Fruit fly (Drosophila melanogaster) whole organism: ENCODE measurements around the gene Tsp3A.

Source experiments
- CG8478 ChIP-seq: fragments of >200 bp; optimal IDR thresholded peaks from 2 replicates; lab custom pipeline; 2018; ENCODE audit warnings: inconsistent platforms
- Dll ChIP-seq: fragments of >200 bp; optimal IDR thresholded peaks from 2 replicates; lab custom pipeline; 2017
- EcR ChIP-seq, 2 experiments: fragments of >200 bp; optimal IDR thresholded peaks; 2 replicates each; lab custom pipeline; 2017; ENCODE audit warnings: missing biosample characterization in 2 of 2, missing genetic modification characterization in 2 of 2, missing genetic modification reagents in 2 of 2
- pan ChIP-seq: fragments of >200 bp; optimal IDR thresholded peaks from 2 replicates; lab custom pipeline; 2017
- psq ChIP-seq: fragments of >200 bp; optimal IDR thresholded peaks from 2 replicates; lab custom pipeline; 2017
- usp ChIP-seq: fragments of >200 bp; optimal IDR thresholded peaks from 2 replicates; lab custom pipeline; 2017; ENCODE audit warnings: missing biosample characterization, missing genetic modification characterization, mixed read lengths

The Tsp3A gene

DNA sequence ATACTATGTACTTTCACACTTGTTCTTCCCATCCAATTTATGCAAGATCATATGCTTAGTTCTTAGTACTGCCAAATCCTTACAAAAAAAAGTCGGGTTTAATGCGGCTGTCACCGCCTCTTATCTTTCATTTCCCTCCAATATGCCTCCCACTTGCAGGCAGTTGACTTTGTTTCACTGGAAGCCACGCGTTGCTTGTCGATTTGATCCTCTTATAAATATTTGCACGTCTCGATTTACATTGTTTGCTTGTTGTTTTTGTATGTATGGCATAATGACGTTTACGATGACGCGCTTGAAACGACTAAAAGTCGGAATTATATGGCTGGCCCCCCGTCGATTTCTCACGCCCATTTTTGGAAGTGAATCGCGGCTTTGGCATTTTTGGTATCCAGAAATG is 29.4 kb upstream of the Tsp3A start:
- TF ChIP-seq Dll (lab: Kevin White, UChicago) (no peak), CG8478 (no peak), EcR (GFP tag; optimal IDR thresholded peaks at IDR 0.05; lab: Kevin White, UChicago) (no peak), pan (lab: Kevin White, UChicago) (no peak), usp (GFP tag; lab: Kevin White, UChicago) (no peak), psq (lab: Kevin White, UChicago) (no peak)

DNA sequence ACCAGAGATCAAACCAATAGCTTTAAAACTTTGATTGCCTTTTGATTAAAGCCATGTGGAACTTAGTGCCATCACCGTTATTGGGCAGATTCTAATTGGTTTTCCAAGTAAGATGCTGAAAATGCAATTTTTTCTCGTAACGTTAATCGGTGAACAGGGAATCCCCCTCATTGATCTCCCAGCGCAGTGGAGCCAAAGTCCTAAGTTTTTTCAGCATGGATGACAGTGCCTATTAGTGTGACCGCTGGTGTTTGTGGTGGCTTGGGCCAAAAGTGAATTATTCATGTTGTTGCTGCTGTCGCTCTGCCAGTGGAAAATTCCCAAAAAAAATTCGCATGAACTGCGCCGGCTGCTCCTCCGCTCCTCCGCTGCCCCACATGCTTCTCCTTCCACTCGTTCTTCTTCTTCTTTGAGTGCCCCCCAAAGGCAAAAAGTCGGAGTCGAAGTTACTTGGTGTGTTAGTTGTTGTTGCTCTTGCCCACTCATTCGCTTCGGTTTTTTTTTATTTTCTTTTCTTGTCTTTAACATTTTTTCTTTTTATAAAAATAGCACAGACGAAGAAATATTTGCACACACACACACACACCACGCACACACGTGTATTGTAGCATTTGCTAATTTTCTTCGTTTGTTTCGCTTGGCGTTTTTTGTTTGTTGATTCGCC is 28.5 kb upstream of the Tsp3A start:
- TF ChIP-seq CG8478 (no peak), usp (GFP tag; lab: Kevin White, UChicago) (no peak), EcR (GFP tag; optimal IDR thresholded peaks at IDR 0.05; lab: Kevin White, UChicago) (peak in 1 of 2 experiments; percentile 26)

DNA sequence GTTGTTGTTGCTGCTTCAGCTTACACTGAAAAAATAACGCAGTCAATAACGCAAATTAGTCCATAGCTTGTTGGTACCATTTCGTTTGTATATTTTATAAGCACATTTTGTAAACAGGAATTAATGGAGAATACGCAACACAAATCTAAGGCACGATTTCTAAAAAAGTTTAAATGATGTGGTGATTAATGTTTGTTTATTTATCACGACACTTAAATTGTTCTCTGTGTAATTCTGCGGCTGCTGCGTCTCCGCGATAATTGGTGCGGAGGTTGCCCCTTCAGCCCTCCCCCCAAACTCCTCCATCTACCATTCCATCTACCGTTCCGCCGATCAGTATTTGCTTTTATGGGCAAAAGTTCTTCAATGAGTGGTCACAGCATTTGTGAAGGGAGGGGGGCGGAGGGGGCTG is 27.9 kb upstream of the Tsp3A start:
- no peak for TF ChIP-seq psq (lab: Kevin White, UChicago)
- peak; percentile 37 for TF ChIP-seq Dll (lab: Kevin White, UChicago)
- no peak for TF ChIP-seq pan (lab: Kevin White, UChicago)
- TF ChIP-seq usp (GFP tag; lab: Kevin White, UChicago): no peak

DNA sequence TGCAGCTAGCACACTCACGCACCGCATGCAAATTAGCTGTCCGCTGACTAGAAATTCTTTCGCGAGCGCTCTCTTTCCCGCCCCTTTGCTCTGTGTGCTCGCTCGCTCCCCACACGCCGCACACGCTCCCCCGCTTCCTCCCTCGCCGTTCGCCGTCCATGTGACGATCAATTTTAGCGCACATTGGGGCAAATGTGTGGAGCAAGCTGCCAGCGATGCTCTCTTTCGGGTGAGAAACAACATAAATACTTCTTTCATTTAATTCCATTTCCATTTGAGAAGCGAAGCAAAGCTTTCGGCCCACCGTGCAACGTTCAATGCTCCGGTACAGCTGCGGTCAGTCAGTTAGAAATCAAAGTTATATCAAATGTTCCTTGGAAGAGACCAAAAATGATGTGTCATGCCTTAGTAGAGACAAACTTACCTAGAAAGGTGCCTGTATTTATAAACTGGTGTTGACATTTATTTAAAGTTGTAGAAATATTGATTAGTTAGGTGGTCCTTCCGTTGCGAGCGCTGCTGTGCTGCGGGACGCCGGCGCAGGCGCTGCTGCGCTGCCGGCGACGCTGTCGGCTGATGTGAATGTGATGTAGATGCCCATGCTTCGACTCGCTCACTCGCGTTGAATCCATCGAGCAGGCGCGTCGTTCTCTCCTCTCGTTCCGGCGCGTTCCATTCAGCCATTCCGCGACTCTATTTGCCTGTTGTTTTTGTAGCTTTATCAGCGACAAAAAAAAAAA is 26.7 kb upstream of the Tsp3A start:
- peak; percentile 63 for TF ChIP-seq Dll (lab: Kevin White, UChicago)
- no peak for TF ChIP-seq psq (lab: Kevin White, UChicago)
- TF ChIP-seq EcR (GFP tag; optimal IDR thresholded peaks at IDR 0.05; lab: Kevin White, UChicago): peak; percentile 91 to 98
- no peak for TF ChIP-seq pan (lab: Kevin White, UChicago)

DNA sequence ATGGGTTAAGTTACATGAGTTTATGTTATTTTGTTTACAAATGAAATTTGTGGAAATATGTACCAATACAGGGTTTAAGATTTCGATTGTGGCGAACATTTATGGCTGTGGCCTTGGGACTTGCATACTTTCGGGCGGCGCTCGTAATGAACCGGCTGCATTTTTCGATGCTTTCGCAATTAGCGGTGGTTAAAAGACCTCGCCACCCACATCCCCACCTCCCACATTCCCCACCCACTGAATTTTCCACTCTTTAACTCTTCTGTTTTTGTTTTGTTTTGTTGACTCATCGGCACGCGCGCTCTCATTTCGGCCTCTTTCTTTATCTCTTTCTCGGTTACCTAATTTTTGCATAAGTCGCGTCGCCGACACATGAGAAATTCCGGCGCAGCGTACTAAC is 26.1 kb upstream of the Tsp3A start:
- TF ChIP-seq EcR (GFP tag; optimal IDR thresholded peaks at IDR 0.05; lab: Kevin White, UChicago) (no peak), Dll (lab: Kevin White, UChicago) (no peak), usp (GFP tag; lab: Kevin White, UChicago) (no peak), psq (lab: Kevin White, UChicago) (no peak), CG8478 (no peak)

DNA sequence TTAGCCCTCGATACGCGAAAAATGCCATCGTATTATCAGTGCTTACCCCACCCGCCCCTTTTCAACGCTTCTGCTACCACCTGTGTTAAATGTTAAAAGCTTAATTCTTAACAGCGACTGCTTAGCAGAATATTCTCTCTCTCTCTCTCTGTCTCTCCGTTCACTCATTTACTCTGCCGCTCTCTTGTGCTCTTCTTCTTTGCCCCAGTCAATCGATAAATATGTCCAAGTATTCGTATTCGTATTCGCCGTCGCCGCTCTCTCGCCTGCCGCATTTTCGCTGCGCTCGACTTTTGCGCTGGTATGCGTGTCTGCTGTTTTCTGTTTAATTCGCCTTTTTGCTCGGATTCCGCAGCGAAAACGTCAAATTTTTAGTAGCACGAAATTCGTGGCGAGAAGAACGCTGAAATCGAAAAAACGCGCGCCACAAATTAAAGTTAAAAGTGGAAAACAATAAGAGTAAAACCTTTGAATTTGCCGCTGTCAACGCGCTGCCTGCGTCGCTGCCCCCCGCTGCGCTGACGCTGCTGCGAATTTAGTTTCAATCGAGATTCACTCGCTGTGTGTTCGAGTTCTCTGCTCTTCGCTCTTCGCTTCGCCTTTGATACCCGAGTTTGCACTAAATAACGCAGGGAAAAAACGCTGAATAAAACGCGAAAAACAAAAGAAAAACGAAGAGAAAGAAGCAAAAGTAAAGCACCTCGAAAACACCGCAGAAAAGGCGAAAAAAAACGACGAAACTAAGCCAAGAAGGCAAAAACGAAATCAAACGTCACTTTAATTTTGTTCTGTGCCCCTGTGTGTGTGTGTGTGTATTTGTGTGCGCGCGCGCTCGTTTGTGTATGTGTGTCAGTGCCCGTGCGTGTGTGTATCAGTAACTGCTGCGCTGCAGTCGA is 23.2 kb upstream of the Tsp3A start:
- peak; percentile 40 for TF ChIP-seq CG8478
- TF ChIP-seq pan (lab: Kevin White, UChicago): no peak
- TF ChIP-seq EcR (GFP tag; optimal IDR thresholded peaks at IDR 0.05; lab: Kevin White, UChicago): no peak
- peak; percentile 59 for TF ChIP-seq Dll (lab: Kevin White, UChicago)
- TF ChIP-seq usp (GFP tag; lab: Kevin White, UChicago): no peak
- no peak for TF ChIP-seq psq (lab: Kevin White, UChicago)

DNA sequence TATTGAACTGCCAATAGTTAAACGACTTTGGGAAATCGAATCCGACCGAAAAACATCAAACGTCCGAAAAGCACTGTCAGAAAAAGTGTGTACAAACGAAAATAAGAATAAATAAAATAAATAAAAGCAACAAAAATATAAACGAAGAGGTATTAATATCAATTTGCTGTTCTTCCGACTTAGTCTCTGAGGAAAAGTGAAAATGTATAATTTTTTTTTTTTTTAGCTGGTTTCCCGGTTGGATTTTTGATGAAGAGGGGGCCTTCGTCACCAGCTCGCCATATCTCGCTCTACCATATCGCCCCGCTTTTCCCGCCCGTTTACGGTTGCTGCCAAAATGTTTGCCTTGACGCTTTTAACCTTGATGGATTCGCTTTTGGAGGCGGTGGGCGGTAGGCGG is 19.1 kb upstream of the Tsp3A start:
- TF ChIP-seq Dll (lab: Kevin White, UChicago) (no peak), pan (lab: Kevin White, UChicago) (no peak), usp (GFP tag; lab: Kevin White, UChicago) (no peak), EcR (GFP tag; optimal IDR thresholded peaks at IDR 0.05; lab: Kevin White, UChicago) (no peak), CG8478 (no peak), psq (lab: Kevin White, UChicago) (no peak)

DNA sequence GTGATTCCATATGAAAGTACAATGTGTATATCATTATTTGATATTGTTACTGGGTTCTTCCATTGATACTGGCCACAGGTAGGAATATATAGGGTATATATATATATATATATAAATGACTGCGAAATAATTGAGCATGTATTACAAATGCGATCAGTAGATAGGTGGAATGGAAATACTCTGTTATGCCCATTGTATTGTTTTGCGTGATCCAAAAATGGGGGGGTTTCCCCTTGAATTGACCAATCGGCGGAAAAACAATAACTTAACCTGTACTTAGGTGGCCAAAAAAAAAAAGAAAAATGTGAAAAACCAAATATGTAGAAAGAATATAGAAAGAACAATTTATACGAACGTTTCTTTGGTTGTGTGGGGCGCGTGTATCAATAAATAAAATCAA is 18.4 kb upstream of the Tsp3A start:
- TF ChIP-seq Dll (lab: Kevin White, UChicago) (no peak), EcR (GFP tag; optimal IDR thresholded peaks at IDR 0.05; lab: Kevin White, UChicago) (no peak), usp (GFP tag; lab: Kevin White, UChicago) (no peak), pan (lab: Kevin White, UChicago) (no peak), CG8478 (no peak), psq (lab: Kevin White, UChicago) (no peak)

DNA sequence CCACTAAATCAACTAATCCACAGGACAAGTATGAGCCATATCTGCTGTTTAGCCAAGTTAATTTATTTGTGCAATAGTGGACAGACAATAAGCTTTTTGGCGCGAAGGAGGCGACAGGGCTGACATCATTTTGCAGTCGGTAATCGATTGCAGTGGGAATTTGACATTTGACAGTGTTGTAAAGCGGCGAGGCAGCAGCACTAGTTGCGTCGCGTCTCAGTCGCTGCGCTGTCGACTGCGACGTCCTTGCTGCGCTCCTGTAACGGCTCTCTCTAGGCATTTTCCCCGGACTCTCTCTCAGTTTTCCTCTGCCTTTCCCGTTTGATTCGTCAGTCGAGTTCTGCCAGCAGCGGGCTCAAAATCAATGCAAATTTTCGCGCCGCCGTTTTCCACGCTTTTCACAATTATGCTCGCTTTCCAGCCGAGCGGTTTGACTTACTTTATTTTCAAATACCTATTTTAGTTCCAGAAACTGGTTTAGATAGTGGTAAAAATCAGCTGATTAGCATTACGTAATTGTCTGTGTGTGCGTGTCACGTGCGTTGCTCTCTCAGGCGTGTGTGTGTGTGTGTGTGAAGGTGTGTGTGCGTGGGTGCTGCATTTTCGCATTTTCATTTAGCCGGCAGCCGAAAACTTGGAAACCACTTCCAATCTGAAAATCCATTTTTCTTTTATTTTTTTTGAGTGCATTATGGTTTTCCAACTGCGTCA is 17.4 kb upstream of the Tsp3A start:
- TF ChIP-seq psq (lab: Kevin White, UChicago): no peak
- no peak for TF ChIP-seq usp (GFP tag; lab: Kevin White, UChicago)
- no peak for TF ChIP-seq Dll (lab: Kevin White, UChicago)
- no peak for TF ChIP-seq CG8478
- no peak for TF ChIP-seq EcR (GFP tag; optimal IDR thresholded peaks at IDR 0.05; lab: Kevin White, UChicago)
- no peak for TF ChIP-seq pan (lab: Kevin White, UChicago)

DNA sequence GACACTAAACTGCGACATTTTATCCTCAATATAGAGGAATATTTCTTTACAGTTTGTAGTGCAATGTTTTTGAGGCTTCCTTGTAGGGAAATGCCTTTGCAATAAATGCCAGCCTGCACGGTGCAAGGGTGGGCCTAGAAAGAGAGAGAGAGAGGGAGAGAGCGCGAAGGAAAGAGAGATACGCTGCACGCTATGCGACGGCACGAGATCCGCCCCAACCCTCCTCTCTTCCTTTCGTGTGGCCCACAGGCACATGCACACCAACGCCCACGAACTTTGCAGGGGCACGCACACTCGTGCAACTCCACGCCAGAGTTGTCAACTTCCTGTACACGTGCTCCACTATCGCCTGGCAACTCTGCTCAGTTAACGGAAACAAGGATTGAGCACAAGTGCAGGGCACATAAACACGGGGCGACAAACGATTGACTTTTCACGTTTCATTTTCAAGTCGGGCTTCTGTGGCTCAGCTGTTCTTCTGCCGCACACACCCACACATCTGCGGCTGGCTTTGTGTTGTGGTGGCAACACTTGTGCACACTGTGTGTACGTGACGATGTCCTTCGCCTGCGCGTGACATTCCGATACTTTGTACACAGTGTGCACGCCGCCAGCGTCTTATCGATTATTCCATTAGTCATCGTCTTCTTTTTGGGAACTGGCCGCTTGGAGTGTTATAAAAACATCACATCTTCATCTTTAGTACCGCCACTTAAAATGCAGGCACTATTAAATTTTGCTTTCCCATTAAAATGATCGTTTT is 16.6 kb upstream of the Tsp3A start:
- no peak for TF ChIP-seq EcR (GFP tag; optimal IDR thresholded peaks at IDR 0.05; lab: Kevin White, UChicago)
- TF ChIP-seq usp (GFP tag; lab: Kevin White, UChicago): no peak
- no peak for TF ChIP-seq CG8478
- no peak for TF ChIP-seq psq (lab: Kevin White, UChicago)
- no peak for TF ChIP-seq Dll (lab: Kevin White, UChicago)
- no peak for TF ChIP-seq pan (lab: Kevin White, UChicago)
